Fruit fly (Drosophila melanogaster) whole organism, embryonic: ENCODE measurements around the gene cnc.

Experiments
- ATbp ChIP-seq: fragments of 200-800 bp; sonication (Bioruptor generic); optimal IDR thresholded peaks from 2 replicates; lab custom pipeline; 2017; ENCODE audit warnings: missing biosample characterization, mild to moderate bottlenecking, missing genetic modification characterization, missing genetic modification reagents
- B-H2 ChIP-seq: fragments of 200-800 bp; sonication (Bioruptor generic); optimal IDR thresholded peaks from 2 replicates; lab custom pipeline; 2018; ENCODE audit warnings: missing biosample characterization, mild to moderate bottlenecking, missing genetic modification characterization
- Bgb ChIP-seq: fragments of 200-800 bp; sonication (Bioruptor generic); IDR thresholded peaks from 2 replicates; pipeline ENCODE4 v1.3.6; 2022; ENCODE audit warnings: missing biosample characterization, missing genetic modification characterization; ENCODE audit not compliant: partially characterized antibody
- CG10274 ChIP-seq: fragments of 200-800 bp; sonication (Bioruptor generic); optimal IDR thresholded peaks from 3 replicates; lab custom pipeline; 2017; ENCODE audit warnings: missing biosample characterization, mild to moderate bottlenecking, missing genetic modification characterization
- CG12071 ChIP-seq: fragments of 200-800 bp; sonication (Bioruptor generic); optimal IDR thresholded peaks from 3 replicates; lab custom pipeline; 2018; ENCODE audit warnings: missing biosample characterization, mild to moderate bottlenecking, missing genetic modification characterization
- CG13894 ChIP-seq: fragments of 200-800 bp; sonication (Bioruptor generic); optimal IDR thresholded peaks from 3 replicates; lab custom pipeline; 2018; ENCODE audit warnings: missing biosample characterization, mild to moderate bottlenecking, missing genetic modification characterization, moderate library complexity
- CG15514 ChIP-seq: fragments of 200-800 bp; sonication (Bioruptor generic); optimal IDR thresholded peaks from 3 replicates; lab custom pipeline; 2017; ENCODE audit warnings: missing biosample characterization, missing genetic modification characterization, mild to moderate bottlenecking, moderate library complexity, missing genetic modification reagents
- CG17328 ChIP-seq: fragments of 200-800 bp; sonication (Bioruptor generic); IDR thresholded peaks from 2 replicates; pipeline ENCODE4 v1.3.6; 2022; ENCODE audit warnings: missing biosample characterization, missing genetic modification characterization
- CG17385 ChIP-seq: fragments of 200-800 bp; sonication (Bioruptor generic); optimal IDR thresholded peaks from 3 replicates; lab custom pipeline; 2018; ENCODE audit warnings: missing biosample characterization, mild to moderate bottlenecking, missing genetic modification characterization
- CG18599 ChIP-seq: fragments of 200-800 bp; sonication (Bioruptor generic); optimal IDR thresholded peaks from 3 replicates; lab custom pipeline; 2017; ENCODE audit warnings: missing biosample characterization, missing genetic modification characterization, mild to moderate bottlenecking, moderate library complexity, missing genetic modification reagents
- CG2202 ChIP-seq: fragments of 200-800 bp; sonication (Bioruptor generic); optimal IDR thresholded peaks from 2 replicates; lab custom pipeline; 2018; ENCODE audit warnings: missing biosample characterization, mild to moderate bottlenecking, missing genetic modification characterization
- CG43689 ChIP-seq: fragments of 200-800 bp; sonication (Bioruptor generic); IDR thresholded peaks from 2 replicates; pipeline ENCODE4 v1.3.6; 2022; ENCODE audit warnings: missing biosample characterization, missing genetic modification characterization
- CG5953 ChIP-seq: fragments of 200-800 bp; sonication (Bioruptor generic); IDR thresholded peaks from 2 replicates; pipeline ENCODE4 v1.3.6; 2022; ENCODE audit warnings: missing biosample characterization, missing genetic modification characterization
- CG6791 ChIP-seq: fragments of 200-800 bp; sonication (Bioruptor generic); IDR thresholded peaks from 3 replicates; pipeline ENCODE4 v1.3.6; 2022; ENCODE audit warnings: missing biosample characterization, missing genetic modification characterization; ENCODE audit not compliant: partially characterized antibody
- CG7556 ChIP-seq: fragments of 200-800 bp; sonication (Bioruptor generic); optimal IDR thresholded peaks from 2 replicates; lab custom pipeline; 2017; ENCODE audit warnings: missing biosample characterization, mild to moderate bottlenecking, missing genetic modification characterization
- CG9817 ChIP-seq: fragments of 200-800 bp; sonication (Bioruptor generic); optimal IDR thresholded peaks from 2 replicates; lab custom pipeline; 2018; ENCODE audit warnings: missing biosample characterization, mild to moderate bottlenecking, missing genetic modification characterization, moderate library complexity
- D19A ChIP-seq: fragments of 200-800 bp; optimal IDR thresholded peaks from 3 replicates; lab custom pipeline; 2019; ENCODE audit warnings: missing biosample characterization, mild to moderate bottlenecking, missing genetic modification characterization, moderate library complexity
- Dek ChIP-seq: fragments of 200-800 bp; sonication (Bioruptor generic); optimal IDR thresholded peaks from 3 replicates; lab custom pipeline; 2019; ENCODE audit warnings: missing biosample characterization, mild to moderate bottlenecking, missing genetic modification characterization, moderate library complexity
- Hey ChIP-seq: fragments of 200-800 bp; sonication (Bioruptor generic); optimal IDR thresholded peaks from 3 replicates; lab custom pipeline; 2018; ENCODE audit warnings: missing biosample characterization, mild to moderate bottlenecking, missing genetic modification characterization
- Hmr ChIP-seq: fragments of 200-800 bp; sonication (Bioruptor generic); optimal IDR thresholded peaks from 3 replicates; lab custom pipeline; 2017; ENCODE audit warnings: mild to moderate bottlenecking, missing biosample characterization, missing genetic modification reagents, missing genetic modification characterization
- Kr ChIP-seq: fragments of 200-800 bp; sonication (Bioruptor generic); optimal IDR thresholded peaks from 2 replicates; lab custom pipeline; 2017; ENCODE audit warnings: missing biosample characterization, mild to moderate bottlenecking, missing genetic modification characterization
- MBD-R2 ChIP-seq: fragments of 200-800 bp; sonication (Bioruptor generic); IDR thresholded peaks from 2 replicates; pipeline ENCODE4 v1.3.6; 2022; ENCODE audit warnings: missing biosample characterization, missing genetic modification characterization
- Nf-YB ChIP-seq: fragments of 200-800 bp; sonication (Bioruptor generic); optimal IDR thresholded peaks from 3 replicates; lab custom pipeline; 2019; ENCODE audit warnings: missing biosample characterization, mild to moderate bottlenecking, missing genetic modification characterization, moderate library complexity
- Tbp ChIP-seq: fragments of >200 bp; optimal IDR thresholded peaks from 2 replicates; lab custom pipeline; 2018; ENCODE audit warnings: missing biosample characterization, missing genetic modification characterization
- Trl ChIP-seq, 3 experiments: fragments of >200 bp in 2 of 3; fragments of 200-800 bp in 1 of 3; sonication (Bioruptor generic) in 1 of 3; optimal IDR thresholded peaks; 2 replicates in 1 of 3; 3 replicates in 2 of 3; lab custom pipeline; 2016 to 2017; ENCODE audit warnings: missing biosample characterization in 1 of 3, missing genetic modification characterization in 1 of 3
- abd-A ChIP-seq: fragments of 200-800 bp; sonication (Bioruptor generic); optimal IDR thresholded peaks from 3 replicates; lab custom pipeline; 2019; ENCODE audit warnings: missing biosample characterization, mild to moderate bottlenecking, missing genetic modification characterization, moderate library complexity
- bowl ChIP-seq: fragments of 200-800 bp; sonication (Bioruptor generic); IDR thresholded peaks from 2 replicates; pipeline ENCODE4 v1.3.6; 2022; ENCODE audit warnings: missing biosample characterization, missing genetic modification characterization
- bsh ChIP-seq, 2 experiments: fragments of 200-800 bp; sonication (Bioruptor generic); optimal IDR thresholded peaks; 2 replicates each; lab custom pipeline; 2017 to 2018; ENCODE audit warnings: mild to moderate bottlenecking in 2 of 2, missing biosample characterization in 2 of 2, missing genetic modification characterization in 2 of 2, moderate library complexity in 1 of 2
- cad ChIP-seq: fragments of >200 bp; optimal IDR thresholded peaks from 2 replicates; lab custom pipeline; 2017; ENCODE audit warnings: missing biosample characterization, missing genetic modification characterization
- chinmo ChIP-seq: fragments of 200-800 bp; sonication (Bioruptor generic); IDR thresholded peaks from 4 replicates; pipeline ENCODE4 v1.3.6; 2022; ENCODE audit warnings: missing biosample characterization, missing genetic modification characterization; ENCODE audit not compliant: partially characterized antibody
- chm ChIP-seq: fragments of 200-800 bp; sonication (Bioruptor generic); IDR thresholded peaks from 2 replicates; pipeline ENCODE4 v1.3.6; 2022; ENCODE audit warnings: missing biosample characterization, missing genetic modification characterization
- chn ChIP-seq: fragments of 200-800 bp; sonication (Bioruptor generic); optimal IDR thresholded peaks from 2 replicates; lab custom pipeline; 2016; ENCODE audit warnings: missing biosample characterization, missing genetic modification characterization
- ci ChIP-seq: fragments of 200-800 bp; sonication (Bioruptor generic); IDR thresholded peaks from 3 replicates; pipeline ENCODE4 v1.3.6; 2022; ENCODE audit warnings: missing biosample characterization, missing genetic modification characterization
- crol ChIP-seq: fragments of 200-800 bp; sonication (Bioruptor generic); IDR thresholded peaks from 2 replicates; pipeline ENCODE4 v1.3.6; 2022; ENCODE audit warnings: missing biosample characterization, missing genetic modification characterization
- ewg ChIP-seq: fragments of 200-800 bp; sonication (Bioruptor generic); optimal IDR thresholded peaks from 3 replicates; lab custom pipeline; 2017; ENCODE audit warnings: mild to moderate bottlenecking, missing biosample characterization, missing genetic modification reagents, missing genetic modification characterization
- ftz-f1 ChIP-seq: fragments of 200-800 bp; sonication (Bioruptor generic); optimal IDR thresholded peaks from 2 replicates; lab custom pipeline; 2016; ENCODE audit warnings: missing biosample characterization, missing genetic modification characterization
- kni ChIP-seq: fragments of 200-800 bp; sonication (Bioruptor generic); optimal IDR thresholded peaks from 3 replicates; lab custom pipeline; 2017; ENCODE audit warnings: mild to moderate bottlenecking, missing biosample characterization, missing genetic modification reagents, missing genetic modification characterization
- nerfin-1 ChIP-seq: fragments of 200-800 bp; sonication (Bioruptor generic); optimal IDR thresholded peaks from 3 replicates; lab custom pipeline; 2019; ENCODE audit warnings: missing biosample characterization, mild to moderate bottlenecking, missing genetic modification characterization, moderate library complexity
- oc ChIP-seq: fragments of 200-800 bp; sonication (Bioruptor generic); optimal IDR thresholded peaks from 2 replicates; lab custom pipeline; 2018; ENCODE audit warnings: missing biosample characterization, mild to moderate bottlenecking, missing genetic modification characterization, moderate library complexity
- onecut ChIP-seq: fragments of 200-800 bp; sonication (Bioruptor generic); IDR thresholded peaks from 2 replicates; pipeline ENCODE4 v1.3.6; 2022; ENCODE audit warnings: missing biosample characterization, missing genetic modification characterization
- pfk ChIP-seq: fragments of 200-800 bp; sonication (Bioruptor generic); optimal IDR thresholded peaks from 2 replicates; lab custom pipeline; 2018; ENCODE audit warnings: missing biosample characterization, mild to moderate bottlenecking, missing genetic modification characterization, moderate library complexity
- scrt ChIP-seq: fragments of 200-800 bp; sonication (Bioruptor generic); optimal IDR thresholded peaks from 2 replicates; lab custom pipeline; 2018; ENCODE audit warnings: missing biosample characterization, mild to moderate bottlenecking, missing genetic modification characterization, moderate library complexity
- sd ChIP-seq: fragments of 200-800 bp; sonication (Bioruptor generic); optimal IDR thresholded peaks from 3 replicates; lab custom pipeline; 2018; ENCODE audit warnings: missing biosample characterization, mild to moderate bottlenecking, missing genetic modification characterization, moderate library complexity
- seq ChIP-seq: fragments of 200-800 bp; sonication (Bioruptor generic); IDR thresholded peaks from 2 replicates; pipeline ENCODE4 v1.3.6; 2022; ENCODE audit warnings: missing biosample characterization, missing genetic modification characterization
- yki ChIP-seq: fragments of >200 bp; optimal IDR thresholded peaks from 3 replicates; lab custom pipeline; 2018
- z ChIP-seq: fragments of 200-800 bp; sonication (Bioruptor generic); IDR thresholded peaks from 3 replicates; pipeline ENCODE4 v1.3.6; 2022; ENCODE audit warnings: missing biosample characterization, missing genetic modification characterization

cnc gene

DNA sequence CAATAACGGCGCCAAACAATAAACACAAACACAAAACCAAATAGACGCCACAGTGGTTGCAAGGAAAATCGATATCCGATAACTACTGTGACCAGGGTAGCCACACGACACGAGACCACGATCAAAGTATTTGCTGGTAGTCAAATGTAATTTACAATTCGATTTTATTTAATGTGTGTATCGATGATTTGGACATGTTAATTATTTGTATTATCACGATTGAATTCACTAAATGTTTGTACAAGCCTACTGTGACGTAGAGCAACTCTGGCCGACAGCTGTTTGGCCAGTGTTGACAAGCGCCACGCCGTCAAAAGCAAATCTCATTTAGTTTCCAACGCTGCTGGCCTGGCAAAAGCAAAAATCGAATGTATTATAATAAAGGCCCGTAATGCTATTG is 24.7 kb upstream of the cnc start, which contains the start of the genes Rad60 and EloA (continued):
- TF ChIP-seq ATbp (GFP tag; lab: Kevin White, UChicago) (peak; percentile 18), chm (peak; percentile 71), CG10274 (GFP tag; lab: Kevin White, UChicago) (no peak), seq (GFP tag; lab: Robert Waterston, UW) (peak; percentile 52; the same call in 1 of the 2 replicates), ftz-f1 (GFP tag; lab: Kevin White, UChicago) (peak; percentile 77), Kr (GFP tag; lab: Kevin White, UChicago) (no peak), MBD-R2 (GFP tag; lab: Robert Waterston, UW) (peak; percentile 99)

DNA sequence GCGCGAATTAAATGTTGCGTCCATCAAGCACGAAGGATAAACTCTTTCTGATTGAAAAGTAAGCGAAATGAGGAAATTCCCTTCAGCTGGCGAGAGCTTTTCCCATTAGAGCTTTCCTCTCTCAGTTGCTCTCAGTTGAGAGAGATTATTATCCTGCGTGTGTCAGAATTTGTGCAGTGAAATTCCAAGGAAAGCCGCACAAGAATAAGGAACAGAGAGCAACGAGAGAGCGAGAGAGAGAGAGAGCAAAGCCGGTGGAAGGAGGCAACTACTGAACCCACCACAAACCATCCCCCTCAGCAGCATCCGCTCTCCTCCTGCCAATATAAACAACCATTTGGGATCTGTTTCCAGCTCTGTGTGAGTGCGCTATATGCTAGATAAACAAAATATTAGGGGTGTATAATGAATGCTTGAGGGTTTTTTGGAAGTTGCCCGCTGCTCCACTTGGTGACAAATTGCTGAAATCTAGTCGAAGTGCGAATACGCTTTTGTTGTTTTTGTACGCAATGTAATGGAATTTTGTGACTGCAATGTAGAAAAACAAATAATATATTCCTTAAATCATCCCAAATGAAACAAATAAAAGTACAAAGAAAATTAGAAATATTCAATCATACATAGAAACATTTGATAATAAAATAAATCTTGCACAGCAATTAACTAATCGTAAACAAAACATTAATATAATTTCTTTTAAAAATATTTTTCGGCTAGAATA is 22.5 kb upstream of the cnc start, which contains the start of gene CG4467:
CG4467 (minus strand) TSS at position 51 of the 721 bp plus-strand sequence.
- peak; percentile 6 for TF ChIP-seq pfk (GFP tag; lab: Kevin White, UChicago)
- peak; percentile 10 for TF ChIP-seq CG15514 (GFP tag; lab: Kevin White, UChicago)
- TF ChIP-seq ewg (GFP tag; lab: Kevin White, UChicago), result peak; percentile 30
- TF ChIP-seq crol, result peak; percentile 61; the same call in 1 of the 2 replicates
- TF ChIP-seq Hey (tag; lab: Kevin White, UChicago), result peak; percentile 33
- peak; percentile 88 for TF ChIP-seq Trl (optimal IDR thresholded peaks at IDR 0.05; lab: Kevin White, UChicago)
- TF ChIP-seq Trl (GFP tag; optimal IDR thresholded peaks at IDR 0.05; lab: Kevin White, UChicago), result peak; percentile 39
- no peak for TF ChIP-seq CG17385 (GFP tag; lab: Kevin White, UChicago)
- peak; percentile 97 for TF ChIP-seq D19A (tag; lab: Kevin White, UChicago)
- TF ChIP-seq oc, result peak; percentile 25
- TF ChIP-seq bowl (GFP tag; lab: Robert Waterston, UW), result no peak
- TF ChIP-seq yki, result peak; percentile 62
- TF ChIP-seq chn (GFP tag; lab: Kevin White, UChicago), result no peak
- TF ChIP-seq Bgb, result peak; percentile 25; the same call in 1 of the 2 replicates
- peak; percentile 56 for TF ChIP-seq CG18599 (GFP tag; lab: Kevin White, UChicago)
- TF ChIP-seq CG2202, result no peak
- peak; percentile 37 for TF ChIP-seq kni (GFP tag; lab: Kevin White, UChicago)
- 0 out of 4 replicates have a peak, but pooled peaks have one; percentile 24 for TF ChIP-seq chinmo (GFP tag; lab: Robert Waterston, UW)
- no peak for TF ChIP-seq CG9817 (tag; lab: Kevin White, UChicago)
- TF ChIP-seq ci (GFP tag; lab: Robert Waterston, UW), result 0 out of 3 replicates have a peak, but pooled peaks have one; percentile 29
- peak; percentile 22; the same call in 1 of the 2 replicates for TF ChIP-seq onecut (GFP tag; lab: Robert Waterston, UW)
- TF ChIP-seq abd-A (tag; lab: Kevin White, UChicago), result peak; percentile 95
- no peak for TF ChIP-seq Dek (tag; lab: Kevin White, UChicago)
- TF ChIP-seq nerfin-1 (tag; lab: Kevin White, UChicago), result peak; percentile 98
- no peak for TF ChIP-seq cad (GFP tag; lab: Kevin White, UChicago)
- no peak for TF ChIP-seq CG17328 (GFP tag; lab: Robert Waterston, UW)
- peak; percentile 29 for TF ChIP-seq Hmr (GFP tag; lab: Kevin White, UChicago)
- TF ChIP-seq CG7556 (GFP tag; lab: Kevin White, UChicago), result peak; percentile 4
- no peak for TF ChIP-seq Tbp
- TF ChIP-seq CG6791 (GFP tag; lab: Robert Waterston, UW), result peak; percentile 47; the same call in 1 of the 3 replicates
- peak; percentile 96 for TF ChIP-seq CG13894 (tag; lab: Kevin White, UChicago)
- TF ChIP-seq CG5953, result no peak
- TF ChIP-seq B-H2 (GFP tag; lab: Kevin White, UChicago), result peak; percentile 17
- TF ChIP-seq CG12071, result peak; percentile 49
- no peak for TF ChIP-seq CG43689
- peak; percentile 94 for TF ChIP-seq sd (tag; lab: Kevin White, UChicago)
- TF ChIP-seq CG10274 (GFP tag; lab: Kevin White, UChicago), result peak; percentile 14
- peak in 1 of 2 experiments; percentile 18 for TF ChIP-seq bsh (GFP tag; optimal IDR thresholded peaks at IDR 0.05; lab: Kevin White, UChicago)
- TF ChIP-seq scrt (GFP tag; lab: Kevin White, UChicago), result peak; percentile 43
- TF ChIP-seq z (GFP tag; lab: Robert Waterston, UW), result no peak
- TF ChIP-seq Nf-YB (GFP tag; lab: Kevin White, UChicago), result no peak
